Fruit fly (Drosophila melanogaster) whole organism, prepupa: ENCODE measurements around the gene CG14174.

ENCODE experiments used
- CG10631 ChIP-seq: fragments of 200-800 bp; sonication (Bioruptor generic); optimal IDR thresholded peaks from 2 replicates; lab custom pipeline; 2016; ENCODE audit warnings: missing biosample characterization, missing genetic modification characterization
- CG11762 ChIP-seq: fragments of 200-800 bp; sonication (Bioruptor generic); optimal IDR thresholded peaks from 3 replicates; lab custom pipeline; 2016; ENCODE audit warnings: missing biosample characterization, missing genetic modification characterization; ENCODE audit not compliant: insufficient read depth
- CG11902 ChIP-seq: fragments of 200-800 bp; sonication (Bioruptor generic); optimal IDR thresholded peaks from 3 replicates; lab custom pipeline; 2016; ENCODE audit warnings: missing biosample characterization, missing genetic modification characterization
- CG15336 ChIP-seq: fragments of 200-800 bp; sonication (Bioruptor generic); IDR thresholded peaks from 2 replicates; pipeline ENCODE4 v1.3.6; 2022; ENCODE audit warnings: missing biosample characterization, missing genetic modification characterization
- CG1621 ChIP-seq: fragments of 200-800 bp; sonication (Bioruptor generic); optimal IDR thresholded peaks from 3 replicates; lab custom pipeline; 2018; ENCODE audit warnings: missing biosample characterization, mild to moderate bottlenecking, missing genetic modification characterization
- CG6163 ChIP-seq: fragments of 200-800 bp; sonication (Bioruptor generic); IDR thresholded peaks from 3 replicates; pipeline ENCODE4 v1.3.6; 2022; ENCODE audit warnings: missing biosample characterization, missing genetic modification characterization
- CG8632 ChIP-seq: fragments of 200-800 bp; sonication (Bioruptor generic); optimal IDR thresholded peaks from 3 replicates; lab custom pipeline; 2016; ENCODE audit warnings: missing biosample characterization, missing genetic modification characterization
- Hr39 ChIP-seq: fragments of 200-800 bp; sonication (Bioruptor generic); optimal IDR thresholded peaks from 2 replicates; lab custom pipeline; 2016; ENCODE audit warnings: missing biosample characterization, missing genetic modification characterization
- Sox14 ChIP-seq: fragments of 200-800 bp; sonication (Bioruptor generic); optimal IDR thresholded peaks from 3 replicates; lab custom pipeline; 2016; ENCODE audit warnings: missing biosample characterization, missing genetic modification characterization
- dsx ChIP-seq: fragments of 200-800 bp; optimal IDR thresholded peaks from 3 replicates; lab custom pipeline; 2019; ENCODE audit warnings: missing biosample characterization, mild to moderate bottlenecking, missing genetic modification characterization, moderate library complexity; ENCODE audit not compliant: poor library complexity, severe bottlenecking
- eg ChIP-seq: fragments of 200-800 bp; sonication (Bioruptor generic); IDR thresholded peaks from 3 replicates; pipeline ENCODE4 v1.3.6; 2022; ENCODE audit warnings: missing biosample characterization, missing genetic modification characterization
- fd85E ChIP-seq: fragments of 200-800 bp; sonication (Bioruptor generic); optimal IDR thresholded peaks from 3 replicates; lab custom pipeline; 2016; ENCODE audit warnings: missing biosample characterization, missing genetic modification characterization
- pdm3 ChIP-seq: fragments of 200-800 bp; sonication (Bioruptor generic); optimal IDR thresholded peaks from 3 replicates; lab custom pipeline; 2016; ENCODE audit warnings: missing biosample characterization, missing genetic modification characterization
- spab ChIP-seq: fragments of 200-800 bp; sonication (Bioruptor generic); optimal IDR thresholded peaks from 2 replicates; lab custom pipeline; 2017; ENCODE audit warnings: missing biosample characterization, mild to moderate bottlenecking, missing genetic modification characterization, missing genetic modification reagents

- TF ChIP-seq Hr39 (GFP tag; lab: Kevin White, UChicago) (no peak), CG8632 (GFP tag; lab: Kevin White, UChicago) (no peak), fd85E (no peak), eg (no peak), CG15336 (no peak), CG10631 (GFP tag; lab: Kevin White, UChicago) (no peak), dsx (GFP tag; lab: Kevin White, UChicago) (no peak), CG11762 (GFP tag; lab: Kevin White, UChicago) (no peak), spab (no peak), CG11902 (GFP tag; lab: Kevin White, UChicago) (no peak), CG1621 (tag; lab: Kevin White, UChicago) (no peak), Sox14 (GFP tag; lab: Kevin White, UChicago) (no peak), CG6163 (GFP tag; lab: Robert Waterston, UW) (no peak), pdm3 (GFP tag; lab: Kevin White, UChicago) (no peak)
Measured at dm6 chr3L:9717839-9718238, 1.3 kb upstream of the CG14174 start.
